Fruit fly (Drosophila melanogaster) whole organism: ENCODE measurements around the gene CG31140.

ENCODE experiments used
- Dll ChIP-seq: fragments of >200 bp; optimal IDR thresholded peaks from 2 replicates; lab custom pipeline; 2017
- psq ChIP-seq: fragments of >200 bp; optimal IDR thresholded peaks from 2 replicates; lab custom pipeline; 2017

DNA sequence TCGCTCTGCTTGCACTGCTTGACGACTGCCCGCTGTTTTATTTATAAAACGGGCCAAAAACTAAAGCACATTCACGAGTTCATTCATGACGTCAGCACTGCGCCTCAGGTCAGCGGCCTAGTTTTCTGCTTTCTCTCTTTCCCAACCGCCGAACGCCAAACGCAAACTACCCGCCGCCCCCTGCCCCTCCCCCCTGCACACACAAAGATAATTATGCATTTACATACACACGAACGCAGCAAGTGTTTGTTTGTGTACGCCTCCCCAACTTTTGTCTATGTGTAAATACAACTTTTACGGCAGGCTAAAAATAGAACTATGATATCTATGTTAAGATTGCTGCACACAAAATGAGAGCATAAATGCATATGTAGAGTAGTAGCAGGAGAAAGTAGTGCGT lies 8.2 kb downstream of the CG31140 start:
- TF ChIP-seq psq (lab: Kevin White, UChicago) (no peak), Dll (lab: Kevin White, UChicago) (no peak)
